Worm (Caenorhabditis elegans) whole organism, L4/young adult: ENCODE data around the gene enpl-1.

Experiments
- W03F9.2 ChIP-seq: fragments of 150-350 bp; optimal IDR thresholded peaks from 2 replicates; lab custom pipeline; 2014; ENCODE audit warnings: missing biosample characterization, missing genetic modification characterization
- him-1 ChIP-seq: sonication (generic microtip); optimal IDR thresholded peaks from 2 replicates; lab custom pipeline; 2016; ENCODE audit warnings: missing genotype, missing genetic modification reagents, missing genetic modification characterization, missing compliant biosample characterization

DNA sequence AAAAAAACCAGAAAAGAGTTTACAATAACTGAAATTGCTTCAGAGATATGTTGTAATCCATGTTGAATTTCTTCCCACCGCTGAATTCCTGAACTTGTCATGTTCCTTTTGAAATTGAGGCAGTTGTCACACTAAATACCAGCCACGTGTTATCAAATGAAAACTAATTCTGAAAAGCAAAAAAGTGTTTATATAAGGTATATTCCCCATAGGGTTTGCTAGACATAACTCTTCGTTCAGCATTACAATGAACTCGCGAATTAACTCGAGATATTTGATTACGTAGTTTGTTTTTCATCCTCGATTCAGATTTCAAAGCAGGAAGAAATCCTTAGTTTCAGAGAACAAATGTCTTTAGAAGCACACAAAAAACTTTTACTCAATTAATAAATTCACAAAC is 18.8 kb upstream of the enpl-1 start, which contains the start of gene str-3:
- TF ChIP-seq W03F9.2 (tag; lab: Kevin White, UChicago) (no peak), him-1 (tag; lab: Kevin White, UChicago) (no peak)
